Worm (Caenorhabditis elegans) whole organism, L4 larva: Measurements from ENCODE around the gene srz-11.
"Not testable (repeated sequence)": the region's sequence is repeated elsewhere in the genome, so short reads cannot be mapped to it uniquely, and the experiment has no call there.

Source experiments
- T20F7.1 ChIP-seq: fragments of 200-800 bp; sonication (Bioruptor generic); optimal IDR thresholded peaks from 2 replicates; lab custom pipeline; 2018; ENCODE audit warnings: mild to moderate bottlenecking, missing genetic modification characterization, missing compliant biosample characterization
- ceh-82 ChIP-seq: sonication (generic microtip); optimal IDR thresholded peaks from 2 replicates; lab custom pipeline; 2017; ENCODE audit warnings: missing biosample characterization, missing genetic modification characterization
- lin-1 ChIP-seq: fragments of 200-800 bp; sonication (Bioruptor generic); IDR thresholded peaks from 2 replicates; pipeline ENCODE4 v1.3.6; 2022; ENCODE audit warnings: missing genetic modification reagents, missing genetic modification characterization, missing compliant biosample characterization
- nhr-237 ChIP-seq: sonication (generic microtip); optimal IDR thresholded peaks from 2 replicates; lab custom pipeline; 2017; ENCODE audit warnings: missing biosample characterization, missing genetic modification characterization
- nhr-77 ChIP-seq: fragments of 150-350 bp; optimal IDR thresholded peaks from 2 replicates; lab custom pipeline; 2014; ENCODE audit warnings: missing biosample characterization, missing genetic modification characterization
- set-16 ChIP-seq: fragments of 200-800 bp; sonication (Bioruptor generic); IDR thresholded peaks from 2 replicates; pipeline ENCODE4 v1.3.6; 2022; ENCODE audit warnings: missing genetic modification reagents, missing genetic modification characterization, missing compliant biosample characterization
- snpc-4 ChIP-seq: fragments of 150-350 bp; optimal IDR thresholded peaks from 2 replicates; lab custom pipeline; 2014; ENCODE audit warnings: missing biosample characterization, missing genetic modification characterization
- unc-39 ChIP-seq: sonication (generic microtip); optimal IDR thresholded peaks from 2 replicates; lab custom pipeline; 2017; ENCODE audit warnings: missing biosample characterization, missing genetic modification characterization
- zag-1 ChIP-seq: fragments of 150-350 bp; optimal IDR thresholded peaks from 2 replicates; lab custom pipeline; 2014; ENCODE audit warnings: missing biosample characterization, missing genetic modification characterization
- ztf-11 ChIP-seq: fragments of 150-350 bp; optimal IDR thresholded peaks from 2 replicates; lab custom pipeline; 2014; ENCODE audit warnings: missing biosample characterization, missing genetic modification characterization

DNA sequence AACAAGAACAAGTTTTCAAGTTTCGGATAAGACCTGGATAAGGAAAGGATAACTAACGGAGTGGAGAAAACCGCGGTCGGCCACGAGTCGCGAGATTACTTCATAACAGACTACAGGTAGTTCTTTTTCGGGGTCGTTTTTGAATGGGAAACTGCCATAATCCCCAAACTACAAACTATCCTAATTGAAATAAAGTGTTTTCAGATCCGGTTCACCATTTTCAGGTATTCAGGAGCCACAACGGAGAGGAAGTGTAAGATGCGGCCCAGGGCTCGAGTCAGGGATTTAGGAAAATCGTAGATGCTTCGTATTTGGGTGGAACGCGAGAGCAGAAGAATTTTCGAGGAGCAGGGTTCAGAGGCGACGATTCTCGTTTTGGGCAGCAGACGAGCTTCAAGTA is 46.9 kb upstream of the srz-11 start, which contains the start of gene T01G5.8:
- TF ChIP-seq lin-1 (GFP tag; lab: Robert Waterston, UW); nhr-237 (tag; lab: Kevin White, UChicago); zag-1 (tag; lab: Kevin White, UChicago); nhr-77 (tag; lab: Kevin White, UChicago); ztf-11 (tag; lab: Kevin White, UChicago); snpc-4 (tag; lab: Kevin White, UChicago); ceh-82; set-16 (GFP tag; lab: Robert Waterston, UW); T20F7.1 (GFP tag; lab: Kevin White, UChicago); unc-39: not testable (repeated sequence)
